4 worm cellular contexts compared by ENCODE assay signal in genomic region chrII:11963132-11963630, ce11.
TF ChIP-seq lines count a peak whose summit lies in the region.

No protein-coding gene starts in this region.

TF ChIP-seq in whole organism, L1 larva, 84 proteins besides CTCF, POLR2A, EP300 and RAD21:
- TF ChIP-seq xbp-1 (tag; optimal IDR thresholded peaks at IDR 0.05; lab: Kevin White, UChicago) (no peak), efl-1 (optimal IDR thresholded peaks at IDR 0.05; lab: Kevin White, UChicago) (no peak), efl-1 (GFP tag; optimal IDR thresholded peaks at IDR 0.05 in 1 of 2; lab: Kevin White, UChicago) (peak; percentile 55 to 91), dpl-1 (GFP tag; optimal IDR thresholded peaks at IDR 0.05; lab: Kevin White, UChicago) (peak in 1 of 3 experiments; percentile 8)

TF ChIP-seq in whole organism, L3 larva, 47 proteins besides CTCF, POLR2A, EP300 and RAD21:
- TF ChIP-seq nfya-1 (tag; optimal IDR thresholded peaks at IDR 0.05; lab: Kevin White, UChicago; ENCODE audit: insufficient read depth) (peak; percentile 79), pqm-1 (tag; optimal IDR thresholded peaks at IDR 0.05; lab: Kevin White, UChicago) (no peak)
TF ChIP-seq in whole organism, L3 larva: peak in this region for 1.

TF ChIP-seq in whole organism, late embryonic, 69 proteins besides CTCF, POLR2A, EP300 and RAD21:
- TF ChIP-seq nhr-232 (tag; optimal IDR thresholded peaks at IDR 0.05; lab: Kevin White, UChicago) (no peak), nfya-1 (tag; optimal IDR thresholded peaks at IDR 0.05; lab: Kevin White, UChicago) (peak; percentile 84)

TF ChIP-seq in whole organism, young adult, 124 proteins besides CTCF, POLR2A, EP300 and RAD21:
- 0 out of 2 replicates have a peak, but pooled peaks have one; percentile 41 for TF ChIP-seq nfya-2 (GFP tag; IDR thresholded peaks at IDR 0.05; lab: Robert Waterston, UW)
- TF ChIP-seq nfyb-1 (GFP tag; IDR thresholded peaks at IDR 0.05; lab: Robert Waterston, UW), result peak; percentile 94
- no peak for TF ChIP-seq nfya-1 (tag; optimal IDR thresholded peaks at IDR 0.05; lab: Kevin White, UChicago; ENCODE audit: borderline replicate concordance, insufficient read depth)
- no peak for TF ChIP-seq nhr-27 (tag; optimal IDR thresholded peaks at IDR 0.05; lab: Kevin White, UChicago)
